Worm (Caenorhabditis elegans) whole organism, L1 larva: ENCODE data around the gene F53F4.11.

Source experiments
- Y116A8C.19 ChIP-seq: sonication (generic microtip); optimal IDR thresholded peaks from 2 replicates; lab custom pipeline; 2016; ENCODE audit warnings: missing compliant biosample characterization, missing genetic modification characterization, borderline replicate concordance
- alr-1 ChIP-seq: fragments of 200-800 bp; sonication (Bioruptor generic); optimal IDR thresholded peaks from 2 replicates; lab custom pipeline; 2018; ENCODE audit warnings: borderline replicate concordance, mild to moderate bottlenecking, missing genetic modification characterization, missing compliant biosample characterization
- aly-2 ChIP-seq: fragments of 150-350 bp; optimal IDR thresholded peaks from 2 replicates; lab custom pipeline; 2014; ENCODE audit warnings: missing biosample characterization, missing genetic modification characterization
- ces-1 ChIP-seq: fragments of 150-350 bp; optimal IDR thresholded peaks from 2 replicates; lab custom pipeline; 2014; ENCODE audit warnings: missing biosample characterization, missing genetic modification reagents, missing genetic modification characterization
- lin-15B ChIP-seq: fragments of 150-350 bp; sonication (generic microtip); optimal IDR thresholded peaks from 3 replicates; lab custom pipeline; 2014; ENCODE audit warnings: missing biosample characterization, missing genetic modification characterization
- lir-3 ChIP-seq: sonication (generic microtip); optimal IDR thresholded peaks from 2 replicates; lab custom pipeline; 2016; ENCODE audit warnings: mild to moderate bottlenecking, missing genetic modification characterization, moderate library complexity, missing compliant biosample characterization; ENCODE audit not compliant: poor library complexity
- nhr-90 ChIP-seq: sonication (generic microtip); optimal IDR thresholded peaks from 2 replicates; lab custom pipeline; 2016; ENCODE audit warnings: mild to moderate bottlenecking, missing genetic modification characterization, missing compliant biosample characterization; ENCODE audit not compliant: poor library complexity
- pqm-1 ChIP-seq: sonication (generic microtip); optimal IDR thresholded peaks from 3 replicates; lab custom pipeline; 2017; ENCODE audit warnings: missing biosample characterization, missing genetic modification characterization
- skn-1 ChIP-seq: fragments of 150-350 bp; optimal IDR thresholded peaks from 2 replicates; lab custom pipeline; 2014; ENCODE audit warnings: missing biosample characterization, missing genetic modification characterization

DNA sequence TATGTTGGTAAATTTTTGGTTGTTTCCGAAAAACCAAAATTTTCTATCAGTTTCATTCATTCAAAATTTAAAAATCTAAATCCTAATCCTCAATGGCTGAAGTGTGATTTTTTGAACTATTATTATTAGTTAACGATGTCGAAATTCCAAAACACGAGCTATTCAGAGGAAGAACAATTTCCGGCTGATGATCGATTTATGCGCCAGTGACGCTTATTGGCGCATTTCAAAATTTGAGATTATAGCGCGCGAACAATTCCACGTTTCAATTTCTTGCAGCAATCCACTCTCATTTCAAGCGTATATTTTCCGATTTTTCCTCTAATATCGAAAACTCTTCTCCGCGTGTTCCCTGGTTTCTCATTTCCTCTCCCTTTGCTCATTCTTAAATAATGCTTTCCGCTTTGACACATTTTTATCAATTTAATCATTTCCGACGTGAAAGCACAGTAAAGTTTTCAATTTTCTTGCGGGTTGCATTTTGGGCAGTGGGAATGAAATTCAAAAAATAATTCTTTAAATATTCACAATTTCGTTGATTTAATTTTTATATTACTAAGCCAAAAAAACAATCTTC, 40.1 kb upstream of the F53F4.11 start:
- TF ChIP-seq pqm-1: no peak
- no peak for TF ChIP-seq Y116A8C.19 (tag; lab: Kevin White, UChicago)
- TF ChIP-seq lir-3 (tag; lab: Kevin White, UChicago): no peak
- no peak for TF ChIP-seq alr-1 (tag; lab: Kevin White, UChicago)
- no peak for TF ChIP-seq skn-1
- peak; percentile 3 for TF ChIP-seq lin-15B (tag; lab: Kevin White, UChicago)
- TF ChIP-seq nhr-90: peak; percentile 36
- TF ChIP-seq aly-2 (tag; lab: Kevin White, UChicago): no peak
- TF ChIP-seq ces-1 (GFP tag; lab: Kevin White, UChicago): no peak
